Fruit fly (Drosophila melanogaster) whole organism, embryonic: ENCODE measurements around the gene CG9297.

Source experiments
- Bgb ChIP-seq: fragments of 200-800 bp; sonication (Bioruptor generic); IDR thresholded peaks from 2 replicates; pipeline ENCODE4 v1.3.6; 2022; ENCODE audit warnings: missing biosample characterization, missing genetic modification characterization; ENCODE audit not compliant: partially characterized antibody
- C15 ChIP-seq: fragments of 200-800 bp; sonication (Bioruptor generic); IDR thresholded peaks from 3 replicates; pipeline ENCODE4 v1.3.6; 2022; ENCODE audit warnings: missing biosample characterization, missing genetic modification characterization
- CG10543 ChIP-seq: fragments of 200-800 bp; sonication (Bioruptor generic); optimal IDR thresholded peaks from 3 replicates; lab custom pipeline; 2017; ENCODE audit warnings: missing biosample characterization, mild to moderate bottlenecking, missing genetic modification characterization, moderate library complexity
- CG10654 ChIP-seq: fragments of 200-800 bp; sonication (Bioruptor generic); optimal IDR thresholded peaks from 2 replicates; lab custom pipeline; 2016; ENCODE audit warnings: missing biosample characterization, missing genetic modification characterization
- CG10959 ChIP-seq: fragments of 200-800 bp; sonication (Bioruptor generic); IDR thresholded peaks from 2 replicates; pipeline ENCODE4 v1.3.6; 2022; ENCODE audit warnings: missing biosample characterization, missing genetic modification characterization
- CG11456 ChIP-seq: fragments of 200-800 bp; sonication (Bioruptor generic); IDR thresholded peaks from 3 replicates; pipeline ENCODE4 v1.3.6; 2022; ENCODE audit warnings: missing biosample characterization, missing genetic modification characterization
- CG11560 ChIP-seq: fragments of 200-800 bp; sonication (Bioruptor generic); IDR thresholded peaks from 3 replicates; pipeline ENCODE4 v1.3.6; 2022; ENCODE audit warnings: missing biosample characterization, missing genetic modification characterization
- CG11723 ChIP-seq: fragments of 200-800 bp; sonication (Bioruptor generic); optimal IDR thresholded peaks from 2 replicates; lab custom pipeline; 2017; ENCODE audit warnings: missing biosample characterization, mild to moderate bottlenecking, missing genetic modification characterization
- CG12071 ChIP-seq: fragments of 200-800 bp; sonication (Bioruptor generic); optimal IDR thresholded peaks from 3 replicates; lab custom pipeline; 2018; ENCODE audit warnings: missing biosample characterization, mild to moderate bottlenecking, missing genetic modification characterization
- CG12219 ChIP-seq: fragments of 200-800 bp; sonication (Bioruptor generic); optimal IDR thresholded peaks from 3 replicates; lab custom pipeline; 2018; ENCODE audit warnings: missing biosample characterization, mild to moderate bottlenecking, missing genetic modification characterization
- CG17361 ChIP-seq: fragments of 200-800 bp; sonication (Bioruptor generic); IDR thresholded peaks from 3 replicates; pipeline ENCODE4 v1.3.6; 2022; ENCODE audit warnings: missing biosample characterization, missing genetic modification characterization
- CG18262 ChIP-seq: fragments of 200-800 bp; optimal IDR thresholded peaks from 3 replicates; lab custom pipeline; 2019; ENCODE audit warnings: missing biosample characterization, mild to moderate bottlenecking, missing genetic modification characterization, moderate library complexity
- CG18476 ChIP-seq: fragments of 200-800 bp; sonication (Bioruptor generic); optimal IDR thresholded peaks from 2 replicates; lab custom pipeline; 2016; ENCODE audit warnings: missing biosample characterization, mild to moderate bottlenecking, missing genetic modification characterization
- CG2120 ChIP-seq: fragments of 200-800 bp; sonication (Bioruptor generic); optimal IDR thresholded peaks from 3 replicates; lab custom pipeline; 2016; ENCODE audit warnings: missing biosample characterization, missing genetic modification characterization
- CG34422 ChIP-seq: fragments of 200-800 bp; sonication (Bioruptor generic); IDR thresholded peaks from 3 replicates; pipeline ENCODE4 v1.3.6; 2022; ENCODE audit warnings: missing biosample characterization, missing genetic modification characterization
- CG3726 ChIP-seq: fragments of 200-800 bp; sonication (Bioruptor generic); IDR thresholded peaks from 3 replicates; pipeline ENCODE4, ENCODE4 v1.3.6; 2022; ENCODE audit warnings: missing biosample characterization, missing genetic modification characterization
- CG6791 ChIP-seq: fragments of 200-800 bp; sonication (Bioruptor generic); IDR thresholded peaks from 3 replicates; pipeline ENCODE4 v1.3.6; 2022; ENCODE audit warnings: missing biosample characterization, missing genetic modification characterization; ENCODE audit not compliant: partially characterized antibody
- CG6854 ChIP-seq: fragments of 200-800 bp; sonication (Bioruptor generic); optimal IDR thresholded peaks from 3 replicates; lab custom pipeline; 2017; ENCODE audit warnings: missing biosample characterization, mild to moderate bottlenecking, missing genetic modification characterization
- CG7357 ChIP-seq: fragments of 200-800 bp; sonication (Bioruptor generic); IDR thresholded peaks from 3 replicates; pipeline ENCODE4 v1.3.6; 2022; ENCODE audit warnings: missing biosample characterization, missing genetic modification characterization
- CG9932 ChIP-seq: fragments of 200-800 bp; sonication (Bioruptor generic); IDR thresholded peaks from 2 replicates; pipeline ENCODE4 v1.3.6; 2022; ENCODE audit warnings: missing biosample characterization, missing genetic modification characterization
- Dbx ChIP-seq: fragments of 200-800 bp; sonication (Bioruptor generic); IDR thresholded peaks from 3 replicates; pipeline ENCODE4 v1.3.6; 2022; ENCODE audit warnings: missing biosample characterization, missing genetic modification characterization
- Dek ChIP-seq: fragments of 200-800 bp; sonication (Bioruptor generic); optimal IDR thresholded peaks from 3 replicates; lab custom pipeline; 2019; ENCODE audit warnings: missing biosample characterization, mild to moderate bottlenecking, missing genetic modification characterization, moderate library complexity
- Doc3 ChIP-seq: fragments of 200-800 bp; sonication (Bioruptor generic); IDR thresholded peaks from 3 replicates; pipeline ENCODE4 v1.3.6; 2022; ENCODE audit warnings: missing biosample characterization, missing genetic modification characterization; ENCODE audit not compliant: partially characterized antibody
- Dp ChIP-seq: fragments of 200-800 bp; sonication (Bioruptor generic); optimal IDR thresholded peaks from 2 replicates; lab custom pipeline; 2018; ENCODE audit warnings: missing biosample characterization, mild to moderate bottlenecking, missing genetic modification characterization, moderate library complexity
- Hr39 ChIP-seq: fragments of >200 bp; optimal IDR thresholded peaks from 2 replicates; lab custom pipeline; 2017
- Nf-YA ChIP-seq: fragments of 200-800 bp; sonication (Bioruptor generic); IDR thresholded peaks from 2 replicates; pipeline ENCODE4 v1.3.6; 2022; ENCODE audit warnings: missing biosample characterization, missing genetic modification characterization
- NfI ChIP-seq: fragments of 200-800 bp; sonication (Bioruptor generic); optimal IDR thresholded peaks from 3 replicates; lab custom pipeline; 2018; ENCODE audit warnings: missing biosample characterization, mild to moderate bottlenecking, missing genetic modification characterization, moderate library complexity
- Scr ChIP-seq: fragments of 200-800 bp; sonication (Bioruptor generic); IDR thresholded peaks from 2 replicates; pipeline ENCODE4 v1.3.6; 2022; ENCODE audit warnings: missing biosample characterization, missing genetic modification characterization; ENCODE audit not compliant: partially characterized antibody
- Ssrp ChIP-seq: fragments of 200-800 bp; sonication (Bioruptor generic); optimal IDR thresholded peaks from 2 replicates; lab custom pipeline; 2018; ENCODE audit warnings: missing biosample characterization, mild to moderate bottlenecking, missing genetic modification characterization, moderate library complexity
- cas ChIP-seq: fragments of 200-800 bp; sonication (Bioruptor generic); IDR thresholded peaks from 2 replicates; pipeline ENCODE4 v1.3.6; 2022; ENCODE audit warnings: missing biosample characterization, missing genetic modification characterization
- crc ChIP-seq: fragments of 200-800 bp; sonication (Bioruptor generic); optimal IDR thresholded peaks from 2 replicates; lab custom pipeline; 2016; ENCODE audit warnings: missing biosample characterization, missing genetic modification characterization
- dan ChIP-seq: fragments of 200-800 bp; sonication (Bioruptor generic); IDR thresholded peaks from 2 replicates; pipeline ENCODE4 v1.3.6; 2022; ENCODE audit warnings: missing biosample characterization, missing genetic modification characterization
- eyg ChIP-seq: fragments of 200-800 bp; sonication (Bioruptor generic); optimal IDR thresholded peaks from 3 replicates; lab custom pipeline; 2016; ENCODE audit warnings: missing biosample characterization, missing genetic modification characterization
- fd3F ChIP-seq: fragments of 200-800 bp; sonication (Bioruptor generic); optimal IDR thresholded peaks from 2 replicates; lab custom pipeline; 2018; ENCODE audit warnings: missing biosample characterization, mild to moderate bottlenecking, missing genetic modification characterization, moderate library complexity
- hbn ChIP-seq: fragments of 200-800 bp; sonication (Bioruptor generic); IDR thresholded peaks from 2 replicates; pipeline ENCODE4 v1.3.6; 2022; ENCODE audit warnings: missing biosample characterization, missing genetic modification characterization; ENCODE audit not compliant: partially characterized antibody
- ind ChIP-seq: fragments of 200-800 bp; sonication (Bioruptor generic); optimal IDR thresholded peaks from 3 replicates; lab custom pipeline; 2016; ENCODE audit warnings: missing biosample characterization, missing genetic modification characterization
- insv ChIP-seq, 2 experiments: fragments of 200-800 bp; sonication (Bioruptor generic); optimal IDR thresholded peaks; 3 replicates each; lab custom pipeline; 2016 to 2018; ENCODE audit warnings: missing biosample characterization in 2 of 2, missing genetic modification characterization in 2 of 2
- pan ChIP-seq, 4 experiments: fragments of >200 bp in 3 of 4; fragments of 200-800 bp in 1 of 4; sonication (Bioruptor generic) in 1 of 4; optimal IDR thresholded peaks in 3 of 4; IDR thresholded peaks in 1 of 4; 2 replicates each; pipeline versions ENCODE4 v1.3.6 to Lab custom; 2017 to 2022; ENCODE audit warnings: missing biosample characterization in 2 of 4, missing genetic modification characterization in 2 of 4, mixed read lengths in 1 of 4
- pb ChIP-seq: fragments of 200-800 bp; sonication (Bioruptor generic); optimal IDR thresholded peaks from 3 replicates; lab custom pipeline; 2016; ENCODE audit warnings: missing biosample characterization, missing genetic modification characterization
- peb ChIP-seq: fragments of 200-800 bp; sonication (Bioruptor generic); IDR thresholded peaks from 2 replicates; pipeline ENCODE4 v1.3.6; 2022; ENCODE audit warnings: missing biosample characterization, missing genetic modification characterization
- sim ChIP-seq: fragments of 200-800 bp; sonication (Bioruptor generic); IDR thresholded peaks from 2 replicates; pipeline ENCODE4 v1.3.6; 2022; ENCODE audit warnings: missing biosample characterization, missing genetic modification characterization
- stc ChIP-seq: fragments of 200-800 bp; sonication (Bioruptor generic); IDR thresholded peaks from 2 replicates; pipeline ENCODE4 v1.3.6; 2022; ENCODE audit warnings: missing biosample characterization, missing genetic modification characterization
- yki ChIP-seq: fragments of >200 bp; optimal IDR thresholded peaks from 3 replicates; lab custom pipeline; 2018
- zen ChIP-seq: fragments of 200-800 bp; sonication (Bioruptor generic); optimal IDR thresholded peaks from 3 replicates; lab custom pipeline; 2018; ENCODE audit warnings: missing biosample characterization, mild to moderate bottlenecking, missing genetic modification characterization, moderate library complexity
- zf30C ChIP-seq: fragments of 200-800 bp; sonication (Bioruptor generic); optimal IDR thresholded peaks from 3 replicates; lab custom pipeline; 2018; ENCODE audit warnings: missing biosample characterization, mild to moderate bottlenecking, missing genetic modification characterization

The CG9297 gene

DNA sequence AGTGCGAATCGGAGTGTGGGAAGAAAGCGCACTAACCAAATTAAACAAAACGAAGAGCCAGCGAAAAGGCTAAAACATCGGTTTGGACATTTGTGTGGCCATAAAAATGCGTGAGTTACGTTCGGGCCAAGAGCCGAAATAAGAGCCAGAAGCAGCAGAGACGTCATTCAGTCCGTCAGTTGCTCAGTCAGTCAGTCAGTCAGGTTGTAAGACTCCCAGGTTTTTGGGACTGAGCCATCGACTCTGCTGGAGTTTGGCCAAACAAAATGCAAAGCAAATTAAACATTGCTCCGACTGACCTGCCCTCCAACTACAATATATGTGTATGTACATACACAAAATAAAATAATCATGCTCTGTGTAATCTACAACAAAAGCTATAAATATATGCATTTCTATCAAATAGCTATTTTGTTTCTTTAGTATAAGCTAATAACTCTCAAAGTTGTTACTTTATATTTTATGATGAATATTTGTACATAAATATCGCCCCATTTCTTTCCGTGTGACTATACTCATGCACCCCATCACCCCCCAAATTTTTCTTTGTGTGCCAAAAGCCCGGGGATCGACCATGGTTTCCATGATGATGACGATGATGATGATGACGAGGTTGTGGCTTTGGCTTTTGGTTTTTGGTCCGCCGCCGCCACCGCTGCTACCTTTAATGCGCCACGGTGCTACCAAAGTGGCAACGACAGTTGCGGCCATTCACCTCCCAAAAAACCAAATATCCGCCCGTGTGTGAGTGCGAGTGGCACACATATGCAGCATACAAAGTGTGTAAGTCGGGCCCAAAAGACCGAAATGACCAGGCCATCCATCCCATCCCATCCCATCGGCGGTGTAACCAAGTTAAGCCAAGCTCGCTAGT lies 22.0 kb downstream of the CG9297 start (continued):
- no peak for TF ChIP-seq stc (GFP tag; lab: Robert Waterston, UW)
- TF ChIP-seq Doc3 (GFP tag; lab: Robert Waterston, UW): no peak
- no peak for TF ChIP-seq CG11456 (GFP tag; lab: Robert Waterston, UW)
- peak; percentile 26; the same call in 1 of the 3 replicates for TF ChIP-seq CG34422 (GFP tag; lab: Robert Waterston, UW)
- no peak for TF ChIP-seq CG7357 (GFP tag; lab: Robert Waterston, UW)
- TF ChIP-seq pb (GFP tag; lab: Kevin White, UChicago): no peak
- TF ChIP-seq CG12071: no peak
- TF ChIP-seq CG12219: no peak
- no peak for TF ChIP-seq CG18476 (GFP tag; lab: Kevin White, UChicago)

DNA sequence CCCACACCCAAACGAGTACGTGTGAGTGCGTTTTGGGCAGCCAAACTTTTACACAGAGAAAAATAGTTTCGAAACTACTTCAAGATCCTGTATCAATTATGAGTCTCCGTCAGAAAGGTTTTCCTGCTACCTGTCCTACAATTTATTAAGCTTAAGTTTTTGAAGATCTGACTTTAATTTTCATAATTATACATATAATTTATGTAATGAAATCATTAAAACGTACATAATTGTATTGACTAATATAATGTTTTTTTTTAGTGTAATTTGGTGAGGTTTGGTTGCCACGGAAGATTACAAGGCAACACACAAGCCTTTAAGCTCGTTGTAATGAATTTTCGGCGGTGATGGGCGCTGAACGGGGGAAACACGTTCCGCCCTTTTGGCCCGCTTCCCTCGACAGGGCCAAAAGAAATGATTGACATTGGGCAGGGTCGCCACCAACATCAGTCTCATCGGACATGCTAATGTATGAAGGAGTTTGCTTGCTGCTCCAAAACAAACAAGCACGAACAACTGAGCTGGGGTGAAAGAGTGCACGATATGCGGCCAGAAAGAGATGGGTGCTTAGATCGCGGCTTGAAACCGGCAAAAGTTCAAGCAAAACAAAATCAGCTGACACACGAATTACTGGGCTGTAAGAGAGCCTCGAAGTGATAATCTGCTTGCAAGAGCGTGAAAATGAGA lies 22.8 kb downstream of the CG9297 start:
- no peak for TF ChIP-seq pan (optimal IDR thresholded peaks at IDR 0.05; lab: Kevin White, UChicago)
- peak in 1 of 2 experiments; percentile 50 for TF ChIP-seq pan (GFP tag; optimal IDR thresholded peaks at IDR 0.05 in 1 of 2, IDR thresholded peaks at IDR 0.05 in 1 of 2)
- TF ChIP-seq CG3726 (GFP tag; lab: Robert Waterston, UW): 0 out of 3 replicates have a peak, but pooled peaks have one; percentile 12
- no peak for TF ChIP-seq CG9932 (GFP tag; lab: Robert Waterston, UW)
- TF ChIP-seq NfI (GFP tag; lab: Kevin White, UChicago): peak; percentile 31
- no peak for TF ChIP-seq sim (GFP tag; lab: Robert Waterston, UW)
- TF ChIP-seq Nf-YA: 0 out of 2 replicates have a peak, but pooled peaks have one; percentile 24
- peak; percentile 37; the same call in 1 of the 2 replicates for TF ChIP-seq peb
- TF ChIP-seq fd3F: peak; percentile 2
- no peak for TF ChIP-seq CG10543 (GFP tag; lab: Kevin White, UChicago)
- TF ChIP-seq Dek: peak; percentile 43
- TF ChIP-seq CG10654 (GFP tag; lab: Kevin White, UChicago): peak; percentile 38
- TF ChIP-seq CG11723 (GFP tag; lab: Kevin White, UChicago): peak; percentile 25
- no peak for TF ChIP-seq zen (tag; lab: Kevin White, UChicago)
- TF ChIP-seq hbn (GFP tag; lab: Robert Waterston, UW): no peak
- TF ChIP-seq ind (GFP tag; lab: Kevin White, UChicago): peak; percentile 51
- TF ChIP-seq crc (GFP tag; lab: Kevin White, UChicago): no peak
- no peak for TF ChIP-seq CG2120 (GFP tag; lab: Kevin White, UChicago)
- TF ChIP-seq Scr (GFP tag; lab: Robert Waterston, UW): no peak
- no peak for TF ChIP-seq C15 (GFP tag; lab: Robert Waterston, UW)
- TF ChIP-seq CG18476 (GFP tag; lab: Kevin White, UChicago): peak; percentile 4
- TF ChIP-seq CG6854 (GFP tag; lab: Kevin White, UChicago): no peak
- no peak for TF ChIP-seq Bgb (GFP tag; lab: Robert Waterston, UW)
- peak; percentile 79 for TF ChIP-seq Ssrp
- TF ChIP-seq Dp (GFP tag; lab: Kevin White, UChicago): no peak
- TF ChIP-seq cas (GFP tag; lab: Robert Waterston, UW): no peak
- TF ChIP-seq Hr39 (lab: Kevin White, UChicago): no peak
- no peak for TF ChIP-seq dan
- TF ChIP-seq CG12071: no peak
- no peak for TF ChIP-seq CG6791
- TF ChIP-seq CG10959: peak; percentile 51; the same call in 1 of the 2 replicates
- TF ChIP-seq CG18262 (tag; lab: Kevin White, UChicago): peak; percentile 82
- TF ChIP-seq insv (GFP tag; optimal IDR thresholded peaks at IDR 0.05; lab: Kevin White, UChicago): no peak
- no peak for TF ChIP-seq eyg (GFP tag; lab: Kevin White, UChicago)
- no peak for TF ChIP-seq CG11560 (tag; lab: Robert Waterston, UW)
- TF ChIP-seq zf30C (GFP tag; lab: Kevin White, UChicago): no peak
- TF ChIP-seq yki (lab: Kevin White, UChicago): no peak
- TF ChIP-seq CG17361: peak; percentile 65
- TF ChIP-seq Dbx (GFP tag; lab: Robert Waterston, UW): no peak
